Worm (Caenorhabditis elegans) whole organism, L2 larva: Measurements from ENCODE around the gene selt-1.2.

Source experiments
- C34F6.9 ChIP-seq: fragments of 150-350 bp; optimal IDR thresholded peaks from 2 replicates; lab custom pipeline; 2014; ENCODE audit warnings: missing biosample characterization, missing genetic modification characterization
- F13H6.1 ChIP-seq: sonication (generic microtip); optimal IDR thresholded peaks from 2 replicates; lab custom pipeline; 2016; ENCODE audit warnings: missing genetic modification characterization, missing compliant biosample characterization
- R02D3.7 ChIP-seq: fragments of 150-350 bp; optimal IDR thresholded peaks from 2 replicates; lab custom pipeline; 2014; ENCODE audit warnings: missing biosample characterization, missing genetic modification characterization
- Y55F3AM.14 ChIP-seq: fragments of 200-800 bp; sonication (Bioruptor generic); optimal IDR thresholded peaks from 2 replicates; lab custom pipeline; 2018; ENCODE audit warnings: mild to moderate bottlenecking, missing genetic modification characterization, missing compliant biosample characterization
- ZK546.5 ChIP-seq: sonication (generic microtip); optimal IDR thresholded peaks from 2 replicates; lab custom pipeline; 2017; ENCODE audit warnings: missing biosample characterization, missing genetic modification characterization
- alr-1 ChIP-seq: fragments of 150-350 bp; optimal IDR thresholded peaks from 2 replicates; lab custom pipeline; 2014; ENCODE audit warnings: missing biosample characterization, missing genetic modification characterization
- aly-2 ChIP-seq: fragments of 150-350 bp; optimal IDR thresholded peaks from 2 replicates; lab custom pipeline; 2014; ENCODE audit warnings: missing biosample characterization, missing genetic modification characterization
- blmp-1 ChIP-seq: sonication (generic microtip); optimal IDR thresholded peaks from 2 replicates; lab custom pipeline; 2017; ENCODE audit warnings: missing genetic modification characterization, mild to moderate bottlenecking, missing compliant biosample characterization, antibody characterized with exemption, moderate library complexity; ENCODE audit not compliant: insufficient read depth
- ceh-16 ChIP-seq: fragments of 150-350 bp; optimal IDR thresholded peaks from 2 replicates; lab custom pipeline; 2014; ENCODE audit warnings: missing biosample characterization, missing genetic modification characterization
- crh-2 ChIP-seq: sonication (generic microtip); optimal IDR thresholded peaks from 2 replicates; lab custom pipeline; 2017; ENCODE audit warnings: missing biosample characterization, missing genetic modification characterization
- dmd-4 ChIP-seq: sonication (generic microtip); optimal IDR thresholded peaks from 2 replicates; lab custom pipeline; 2017; ENCODE audit warnings: missing biosample characterization, missing genetic modification characterization
- egl-27 ChIP-seq: sonication (generic microtip); optimal IDR thresholded peaks from 3 replicates; lab custom pipeline; 2017; ENCODE audit warnings: missing biosample characterization, missing genetic modification reagents, missing genetic modification characterization
- elt-1 ChIP-seq: fragments of 150-350 bp; optimal IDR thresholded peaks from 2 replicates; lab custom pipeline; 2014; ENCODE audit warnings: missing biosample characterization, missing genetic modification characterization
- fos-1 ChIP-seq: fragments of 150-350 bp; optimal IDR thresholded peaks from 2 replicates; lab custom pipeline; 2014; ENCODE audit warnings: missing biosample characterization, missing genetic modification characterization
- gmeb-1 ChIP-seq: fragments of 150-350 bp; optimal IDR thresholded peaks from 2 replicates; lab custom pipeline; 2014; ENCODE audit warnings: missing biosample characterization, missing genetic modification characterization
- lin-11 ChIP-seq: fragments of 150-350 bp; sonication (generic microtip); optimal IDR thresholded peaks from 2 replicates; lab custom pipeline; 2014; ENCODE audit warnings: missing biosample characterization, missing genetic modification characterization, inconsistent platforms, mixed read lengths
- lin-13 ChIP-seq: fragments of 150-350 bp; optimal IDR thresholded peaks from 2 replicates; lab custom pipeline; 2014; ENCODE audit warnings: missing biosample characterization, missing genetic modification reagents, missing genetic modification characterization
- lin-39 ChIP-seq: fragments of 150-350 bp; optimal IDR thresholded peaks from 2 replicates; lab custom pipeline; 2014; ENCODE audit warnings: missing biosample characterization, missing genetic modification reagents, missing genetic modification characterization
- lsy-2 ChIP-seq, 2 experiments: fragments of 150-350 bp in 1 of 2; sonication (generic microtip) in 1 of 2; optimal IDR thresholded peaks; 2 replicates each; lab custom pipeline; 2014 to 2017; ENCODE audit warnings: missing biosample characterization in 2 of 2, missing genetic modification characterization in 2 of 2
- mab-5 ChIP-seq: fragments of 150-350 bp; optimal IDR thresholded peaks from 2 replicates; lab custom pipeline; 2014; ENCODE audit warnings: missing biosample characterization, missing genetic modification characterization
- mdl-1 ChIP-seq, 2 experiments: fragments of 150-350 bp in 1 of 2; sonication (generic microtip) in 1 of 2; optimal IDR thresholded peaks; 2 replicates each; lab custom pipeline; 2017; ENCODE audit warnings: missing biosample characterization in 2 of 2, missing genetic modification characterization in 2 of 2
- nhr-11 ChIP-seq: fragments of 150-350 bp; optimal IDR thresholded peaks from 2 replicates; lab custom pipeline; 2014; ENCODE audit warnings: missing biosample characterization, missing genetic modification characterization
- nhr-12 ChIP-seq: fragments of 150-350 bp; optimal IDR thresholded peaks from 2 replicates; lab custom pipeline; 2014; ENCODE audit warnings: missing biosample characterization, missing genetic modification characterization
- nhr-129 ChIP-seq: fragments of 150-350 bp; optimal IDR thresholded peaks from 2 replicates; lab custom pipeline; 2014; ENCODE audit warnings: missing biosample characterization, missing genetic modification characterization
- nhr-21 ChIP-seq: fragments of 150-350 bp; optimal IDR thresholded peaks from 2 replicates; lab custom pipeline; 2014; ENCODE audit warnings: missing biosample characterization, missing genetic modification characterization
- nhr-23 ChIP-seq: fragments of 150-350 bp; optimal IDR thresholded peaks from 2 replicates; lab custom pipeline; 2014; ENCODE audit warnings: missing biosample characterization, missing genetic modification reagents, missing genetic modification characterization
- nhr-237 ChIP-seq: fragments of 150-350 bp; optimal IDR thresholded peaks from 2 replicates; lab custom pipeline; 2014; ENCODE audit warnings: missing biosample characterization, missing genetic modification characterization
- nhr-25 ChIP-seq: fragments of 150-350 bp; sonication (generic microtip); optimal IDR thresholded peaks from 3 replicates; lab custom pipeline; 2014; ENCODE audit warnings: missing biosample characterization, missing genetic modification characterization
- nhr-6 ChIP-seq: fragments of 150-350 bp; optimal IDR thresholded peaks from 2 replicates; lab custom pipeline; 2014; ENCODE audit warnings: missing biosample characterization, missing genetic modification characterization
- peb-1 ChIP-seq: fragments of 150-350 bp; optimal IDR thresholded peaks from 2 replicates; lab custom pipeline; 2014; ENCODE audit warnings: missing biosample characterization, missing genetic modification characterization
- skn-1 ChIP-seq: sonication (generic microtip); optimal IDR thresholded peaks from 2 replicates; lab custom pipeline; 2017; ENCODE audit warnings: missing biosample characterization, missing genetic modification characterization
- sma-3 ChIP-seq: sonication (generic microtip); optimal IDR thresholded peaks from 2 replicates; lab custom pipeline; 2016; ENCODE audit warnings: missing genetic modification reagents, missing genetic modification characterization, missing compliant biosample characterization
- sma-9 ChIP-seq, 2 experiments: fragments of 150-350 bp in 1 of 2; sonication (generic microtip) in 1 of 2; optimal IDR thresholded peaks; 2 replicates each; lab custom pipeline; 2014 to 2016; ENCODE audit warnings: missing genetic modification characterization in 2 of 2, mild to moderate bottlenecking in 1 of 2, missing biosample characterization in 1 of 2, missing compliant biosample characterization in 1 of 2, missing genetic modification reagents in 1 of 2, moderate library complexity in 1 of 2
- snpc-4 ChIP-seq: fragments of 150-350 bp; optimal IDR thresholded peaks from 2 replicates; lab custom pipeline; 2014; ENCODE audit warnings: missing biosample characterization, missing genetic modification characterization
- unc-39 ChIP-seq: fragments of 150-350 bp; optimal IDR thresholded peaks from 2 replicates; lab custom pipeline; 2014; ENCODE audit warnings: missing biosample characterization, missing genetic modification characterization
- unc-55 ChIP-seq: fragments of 150-350 bp; sonication (generic microtip); optimal IDR thresholded peaks from 3 replicates; lab custom pipeline; 2014; ENCODE audit warnings: missing biosample characterization, missing genetic modification reagents, missing genetic modification characterization
- ztf-1 ChIP-seq: fragments of 200-800 bp; sonication (Bioruptor generic); conservative IDR thresholded peaks from 2 replicates; pipeline ENCODE4 v1.3.6; 2022; ENCODE audit warnings: missing genetic modification characterization, missing compliant biosample characterization
- ztf-11 ChIP-seq: sonication (generic microtip); optimal IDR thresholded peaks from 2 replicates; lab custom pipeline; 2017; ENCODE audit warnings: missing biosample characterization, missing genetic modification characterization
- ztf-4 ChIP-seq: fragments of 150-350 bp; optimal IDR thresholded peaks from 2 replicates; lab custom pipeline; 2014; ENCODE audit warnings: missing biosample characterization, missing genetic modification characterization

Gene selt-1.2

ce11 chrV:10743649-10744048 is 3.5 kb downstream of the selt-1.2 start, which contains the start of gene srj-22:
Gene srj-22, minus strand, starts transcription at chrV:10743749.
- TF ChIP-seq nhr-25 (tag; lab: Kevin White, UChicago) = no peak
- TF ChIP-seq ztf-1 (GFP tag; lab: Robert Waterston, UW) = no peak
- no peak for TF ChIP-seq elt-1
- no peak for TF ChIP-seq ZK546.5 (tag; lab: Kevin White, UChicago)
- no peak for TF ChIP-seq unc-39
- no peak for TF ChIP-seq egl-27 (tag; lab: Kevin White, UChicago)
- no peak for TF ChIP-seq ztf-4 (tag; lab: Kevin White, UChicago)
- TF ChIP-seq, all 48 proteins: peak for 0

ce11 chrV:10741357-10741756 is 5.8 kb downstream of the selt-1.2 start, which contains the start of gene ZC302.3:
Gene ZC302.3, minus strand, starts transcription at chrV:10741457.
- TF ChIP-seq alr-1 (tag; lab: Kevin White, UChicago) (no peak), ztf-11 (tag; lab: Kevin White, UChicago) (no peak), nhr-11 (tag; lab: Kevin White, UChicago) (no peak), nhr-23 (tag; lab: Kevin White, UChicago) (no peak), Y55F3AM.14 (no peak), dmd-4 (no peak)

DNA sequence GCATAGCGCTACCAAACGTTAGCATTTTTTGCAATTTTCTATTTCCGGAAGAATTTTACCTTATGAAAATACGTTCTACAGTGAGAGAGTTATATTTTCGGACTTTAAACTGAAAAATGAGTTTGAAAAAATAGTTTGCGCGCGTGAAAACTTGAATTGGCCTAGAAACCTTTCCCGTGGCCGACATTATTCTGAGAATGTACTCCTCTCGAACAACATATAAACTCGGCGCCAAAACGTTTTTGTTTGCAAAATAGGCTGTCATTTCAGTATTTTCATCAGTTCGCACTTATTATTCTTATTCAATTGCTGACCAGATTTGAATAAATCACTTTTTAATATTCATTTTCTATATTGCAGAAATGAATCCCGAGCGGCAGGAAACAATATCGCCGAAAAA is 10.4 kb downstream of the selt-1.2 start, which contains the start of the genes mre-11 and wdr-5.3:
mre-11 (minus strand) TSS at position 113 of the 400 bp plus-strand sequence.
wdr-5.3 (plus strand) TSS at position 361 of the 400 bp plus-strand sequence.
- TF ChIP-seq C34F6.9 (tag; lab: Kevin White, UChicago) (peak; percentile 69), nhr-6 (peak; percentile 40), nhr-129 (peak; percentile 18), ztf-4 (tag; lab: Kevin White, UChicago) (no peak), lsy-2 (tag; optimal IDR thresholded peaks at IDR 0.05; lab: Kevin White, UChicago) (peak in 1 of 2 experiments; percentile 8), F13H6.1 (peak; percentile 67), crh-2 (tag; lab: Kevin White, UChicago) (peak; percentile 78), sma-9 (GFP tag; optimal IDR thresholded peaks at IDR 0.05; lab: Kevin White, UChicago) (peak; percentile 89), sma-9 (tag; optimal IDR thresholded peaks at IDR 0.05; lab: Kevin White, UChicago) (no peak), lin-11 (tag; lab: Kevin White, UChicago) (peak; percentile 32), snpc-4 (tag; lab: Kevin White, UChicago) (peak; percentile 27), unc-55 (no peak), mdl-1 (tag; optimal IDR thresholded peaks at IDR 0.05; lab: Kevin White, UChicago) (peak in 1 of 2 experiments; percentile 16), nhr-25 (tag; lab: Kevin White, UChicago) (no peak), elt-1 (no peak), aly-2 (tag; lab: Kevin White, UChicago) (no peak), gmeb-1 (tag; lab: Kevin White, UChicago) (peak; percentile 80), nhr-21 (no peak), sma-3 (GFP tag; lab: Kevin White, UChicago) (peak; percentile 64)

DNA sequence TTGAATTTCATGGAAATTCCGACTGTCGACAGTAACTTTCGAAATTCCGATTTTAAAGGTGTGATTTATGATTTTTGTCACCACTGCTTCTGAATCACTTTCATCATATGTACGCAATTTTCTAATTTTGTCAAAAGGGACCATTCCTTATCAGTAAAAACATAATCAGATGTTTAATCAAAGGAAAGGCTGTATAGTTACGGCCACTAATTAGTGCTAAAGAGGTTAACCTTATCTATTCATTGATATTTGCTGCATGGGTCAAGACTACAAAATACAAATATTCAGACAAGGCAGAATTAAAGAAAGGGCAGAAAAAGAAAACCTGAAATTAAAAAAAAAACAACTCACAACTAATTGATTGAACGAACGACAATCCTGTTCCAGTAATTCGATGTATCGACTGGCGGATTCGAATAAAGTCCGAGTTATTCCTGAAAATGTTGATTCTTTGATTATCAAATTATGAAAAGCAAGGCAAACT is 15.1 kb downstream of the selt-1.2 start, which contains the start of gene T28B11.1:
T28B11.1 (minus strand) TSS at position 434 of the 484 bp plus-strand sequence.
- TF ChIP-seq ZK546.5 (tag; lab: Kevin White, UChicago) = no peak
- peak; percentile 14 for TF ChIP-seq crh-2 (tag; lab: Kevin White, UChicago)
- no peak for TF ChIP-seq lin-13 (GFP tag; lab: Kevin White, UChicago)
- no peak for TF ChIP-seq nhr-23 (tag; lab: Kevin White, UChicago)
- no peak for TF ChIP-seq lin-11 (tag; lab: Kevin White, UChicago)
- TF ChIP-seq ztf-1 (GFP tag; lab: Robert Waterston, UW) = no peak
- no peak for TF ChIP-seq nhr-11 (tag; lab: Kevin White, UChicago)
- TF ChIP-seq nhr-129 = peak; percentile 38
- TF ChIP-seq ztf-11 (tag; lab: Kevin White, UChicago) = no peak
- TF ChIP-seq alr-1 (tag; lab: Kevin White, UChicago) = no peak
- TF ChIP-seq F13H6.1 = peak; percentile 3
- no peak for TF ChIP-seq peb-1
- TF ChIP-seq fos-1 = peak; percentile 13
- TF ChIP-seq nhr-6 = no peak
- TF ChIP-seq blmp-1 (tag; lab: Kevin White, UChicago) = no peak
- TF ChIP-seq lin-39 = no peak
- TF ChIP-seq ceh-16 (tag; lab: Kevin White, UChicago) = no peak
- no peak for TF ChIP-seq nhr-12 (tag; lab: Kevin White, UChicago)
- TF ChIP-seq sma-9 (GFP tag; optimal IDR thresholded peaks at IDR 0.05; lab: Kevin White, UChicago) = peak; percentile 64
- no peak for TF ChIP-seq sma-9 (tag; optimal IDR thresholded peaks at IDR 0.05; lab: Kevin White, UChicago)
- TF ChIP-seq mab-5 (tag; lab: Kevin White, UChicago) = no peak
- no peak for TF ChIP-seq R02D3.7 (tag; lab: Kevin White, UChicago)
- TF ChIP-seq ztf-4 (tag; lab: Kevin White, UChicago) = no peak
- TF ChIP-seq nhr-237 (tag; lab: Kevin White, UChicago) = no peak
- TF ChIP-seq egl-27 (tag; lab: Kevin White, UChicago) = no peak
- no peak for TF ChIP-seq skn-1
- TF ChIP-seq C34F6.9 (tag; lab: Kevin White, UChicago) = no peak
- no peak for TF ChIP-seq mdl-1 (tag; optimal IDR thresholded peaks at IDR 0.05; lab: Kevin White, UChicago)
